Fruit fly (Drosophila melanogaster) whole organism, adult: ENCODE results near the gene CG31231.

ENCODE experiments used
- CG11617 ChIP-seq: fragments of 200-800 bp; sonication (Bioruptor generic); optimal IDR thresholded peaks from 2 replicates; lab custom pipeline; 2017; ENCODE audit warnings: mild to moderate bottlenecking, missing biosample characterization, missing genetic modification reagents, missing genetic modification characterization
- CG12768 ChIP-seq: fragments of 200-800 bp; sonication (Bioruptor generic); optimal IDR thresholded peaks from 2 replicates; lab custom pipeline; 2017; ENCODE audit warnings: missing biosample characterization, missing genetic modification characterization, mild to moderate bottlenecking, moderate library complexity, missing genetic modification reagents
- CG14711 ChIP-seq: fragments of 200-800 bp; sonication (Bioruptor generic); optimal IDR thresholded peaks from 2 replicates; lab custom pipeline; 2018; ENCODE audit warnings: missing biosample characterization, mild to moderate bottlenecking, missing genetic modification characterization, moderate library complexity
- CG1620 ChIP-seq: fragments of 200-800 bp; sonication (Bioruptor generic); optimal IDR thresholded peaks from 2 replicates; lab custom pipeline; 2016; ENCODE audit warnings: missing biosample characterization, missing genetic modification characterization
- CG33017 ChIP-seq: fragments of 200-800 bp; sonication (Bioruptor generic); optimal IDR thresholded peaks from 2 replicates; lab custom pipeline; 2018; ENCODE audit warnings: missing biosample characterization, mild to moderate bottlenecking, missing genetic modification characterization, moderate library complexity
- CG5204 ChIP-seq: fragments of 200-800 bp; sonication (Bioruptor generic); optimal IDR thresholded peaks from 2 replicates; lab custom pipeline; 2016; ENCODE audit warnings: missing biosample characterization, missing genetic modification characterization
- CG7045 ChIP-seq: fragments of 200-800 bp; sonication (Bioruptor generic); optimal IDR thresholded peaks from 2 replicates; lab custom pipeline; 2017; ENCODE audit warnings: missing biosample characterization, mild to moderate bottlenecking, missing genetic modification characterization
- CG7101 ChIP-seq: fragments of 200-800 bp; sonication (Bioruptor generic); optimal IDR thresholded peaks from 2 replicates; lab custom pipeline; 2018; ENCODE audit warnings: missing biosample characterization, mild to moderate bottlenecking, missing genetic modification characterization, moderate library complexity
- Clk ChIP-seq: fragments of 200-800 bp; sonication (Bioruptor generic); optimal IDR thresholded peaks from 2 replicates; lab custom pipeline; 2017; ENCODE audit warnings: missing biosample characterization, missing genetic modification characterization
- Crg-1 ChIP-seq: fragments of 200-800 bp; sonication (Bioruptor generic); optimal IDR thresholded peaks from 2 replicates; lab custom pipeline; 2016; ENCODE audit warnings: missing biosample characterization, missing genetic modification characterization
- Hr96 ChIP-seq: fragments of 200-800 bp; sonication (Bioruptor generic); optimal IDR thresholded peaks from 2 replicates; lab custom pipeline; 2016; ENCODE audit warnings: missing biosample characterization, missing genetic modification characterization
- Mnt ChIP-seq: fragments of 200-800 bp; sonication (Bioruptor generic); optimal IDR thresholded peaks from 2 replicates; lab custom pipeline; 2016; ENCODE audit warnings: missing biosample characterization, mild to moderate bottlenecking, missing genetic modification characterization
- bab1 ChIP-seq: fragments of 200-800 bp; sonication (Bioruptor generic); optimal IDR thresholded peaks from 3 replicates; lab custom pipeline; 2019; ENCODE audit warnings: missing biosample characterization, mild to moderate bottlenecking, missing genetic modification characterization, moderate library complexity
- cic ChIP-seq: fragments of 200-800 bp; sonication (Bioruptor generic); optimal IDR thresholded peaks from 2 replicates; lab custom pipeline; 2017; ENCODE audit warnings: missing biosample characterization, mild to moderate bottlenecking, missing genetic modification characterization, moderate library complexity
- cnc ChIP-seq, 2 experiments: fragments of >200 bp; optimal IDR thresholded peaks; 2 replicates each; lab custom pipeline; 2017
- kay ChIP-seq: fragments of 200-800 bp; sonication (Bioruptor generic); peaks from one replicate; lab custom pipeline; 2016; ENCODE audit warnings: missing biosample characterization, missing genetic modification characterization, borderline replicate concordance
- ovo ChIP-seq: fragments of 200-800 bp; sonication (Bioruptor generic); optimal IDR thresholded peaks from 2 replicates; lab custom pipeline; 2016; ENCODE audit warnings: missing biosample characterization, missing genetic modification characterization
- pad ChIP-seq: fragments of 200-800 bp; sonication (Bioruptor generic); optimal IDR thresholded peaks from 3 replicates; lab custom pipeline; 2017; ENCODE audit warnings: missing biosample characterization, missing genetic modification characterization, mild to moderate bottlenecking, moderate library complexity, missing genetic modification reagents
- tj ChIP-seq: fragments of 200-800 bp; sonication (Bioruptor generic); optimal IDR thresholded peaks from 3 replicates; lab custom pipeline; 2017; ENCODE audit warnings: missing biosample characterization, mild to moderate bottlenecking, missing genetic modification characterization, moderate library complexity
- toe ChIP-seq: fragments of 200-800 bp; sonication (Bioruptor generic); optimal IDR thresholded peaks from 2 replicates; lab custom pipeline; 2016; ENCODE audit warnings: missing biosample characterization, missing genetic modification characterization

Gene CG31231

dm6 chr3R:18658945-18659642, 6.1 kb upstream of the CG31231 start, which contains the start of the genes CG31224 and CstF64:
TSS of gene CG31224 (minus strand) at chr3R:18659309.
TSS of gene CstF64 (plus strand) at chr3R:18659618.
- TF ChIP-seq ovo (GFP tag; lab: Kevin White, UChicago) (peak; percentile 83), CG14711 (tag; lab: Kevin White, UChicago) (peak; percentile 79), pad (peak; percentile 84), tj (peak; percentile 62), CG5204 (GFP tag; lab: Kevin White, UChicago) (peak; percentile 93), bab1 (GFP tag; lab: Kevin White, UChicago) (peak; percentile 82), CG7045 (GFP tag; lab: Kevin White, UChicago) (peak; percentile 79), cnc (optimal IDR thresholded peaks at IDR 0.05; lab: Kevin White, UChicago) (no peak), CG7101 (tag; lab: Kevin White, UChicago) (peak; percentile 85), CG1620 (GFP tag; lab: Kevin White, UChicago) (peak; percentile 94), CG12768 (GFP tag; lab: Kevin White, UChicago) (peak; percentile 89), CG33017 (tag; lab: Kevin White, UChicago) (peak; percentile 67), Mnt (peak; percentile 86), cic (GFP tag; lab: Kevin White, UChicago) (peak; percentile 58), CG11617 (peak; percentile 82), kay (no peak), Crg-1 (peak; percentile 93), Hr96 (peak; percentile 91), Clk (GFP tag; lab: Kevin White, UChicago) (peak; percentile 84), toe (peak; percentile 94)

- no peak for TF ChIP-seq tj
- TF ChIP-seq CG33017 (tag; lab: Kevin White, UChicago) = no peak
- peak; percentile 37 for TF ChIP-seq CG14711 (tag; lab: Kevin White, UChicago)
- no peak for TF ChIP-seq CG5204 (GFP tag; lab: Kevin White, UChicago)
- peak; percentile 5 for TF ChIP-seq Mnt
- TF ChIP-seq Crg-1 = peak; percentile 41
- no peak for TF ChIP-seq Clk (GFP tag; lab: Kevin White, UChicago)
- no peak for TF ChIP-seq toe
- no peak for TF ChIP-seq kay
- TF ChIP-seq CG7101 (tag; lab: Kevin White, UChicago) = peak; percentile 37
- no peak for TF ChIP-seq ovo (GFP tag; lab: Kevin White, UChicago)
- no peak for TF ChIP-seq CG7045 (GFP tag; lab: Kevin White, UChicago)
- no peak for TF ChIP-seq CG12768 (GFP tag; lab: Kevin White, UChicago)
- TF ChIP-seq Hr96 = no peak
- no peak for TF ChIP-seq pad
- peak; percentile 24 for TF ChIP-seq CG11617
- no peak for TF ChIP-seq cnc (optimal IDR thresholded peaks at IDR 0.05; lab: Kevin White, UChicago)
- peak; percentile 26 for TF ChIP-seq bab1 (GFP tag; lab: Kevin White, UChicago)
- no peak for TF ChIP-seq CG1620 (GFP tag; lab: Kevin White, UChicago)
- no peak for TF ChIP-seq cic (GFP tag; lab: Kevin White, UChicago)
Measured at dm6 chr3R:18663525-18663924, 1.6 kb upstream of the CG31231 start, which contains the start of the genes Cpsf73 and Gos28. TSS of gene Cpsf73 (minus strand) at chr3R:18663552. TSS of gene Gos28 (plus strand) at chr3R:18663738.

DNA sequence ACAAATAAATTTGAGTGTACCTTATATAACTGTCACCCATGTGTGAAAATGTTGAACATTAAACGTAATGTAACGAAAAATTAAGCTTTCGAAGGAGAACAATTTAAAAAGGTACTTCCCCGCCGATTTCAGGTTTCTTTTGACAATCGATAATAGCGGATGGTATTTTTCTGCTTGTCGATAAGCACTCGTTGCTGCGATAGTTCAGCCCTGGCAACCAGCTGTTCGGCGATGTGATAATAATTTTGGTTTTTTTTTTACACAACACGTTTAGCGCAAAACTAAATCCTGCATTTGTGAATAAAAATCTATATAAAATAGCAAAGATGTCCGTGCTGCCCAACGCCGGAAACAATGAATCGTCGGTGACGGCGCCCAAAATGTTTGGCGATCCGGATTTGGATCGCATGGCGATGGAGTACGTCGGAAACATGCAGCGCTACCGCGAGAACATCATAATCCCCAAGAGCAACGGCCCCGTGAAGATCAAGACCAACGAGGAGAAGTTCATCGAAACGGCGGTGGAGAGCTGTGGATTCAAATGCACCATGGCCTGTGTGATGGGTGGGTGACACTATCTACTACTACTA, 2.6 kb downstream of the CG31231 start, which contains the start of gene CG31229:
TSS of gene CG31229 (plus strand) at position 194 of the 590 bp plus-strand sequence.
- TF ChIP-seq ovo (GFP tag; lab: Kevin White, UChicago) = no peak
- peak; percentile 53 for TF ChIP-seq bab1 (GFP tag; lab: Kevin White, UChicago)
- peak; percentile 14 for TF ChIP-seq CG11617
- no peak for TF ChIP-seq CG7045 (GFP tag; lab: Kevin White, UChicago)
- TF ChIP-seq CG7101 (tag; lab: Kevin White, UChicago) = no peak
- no peak for TF ChIP-seq CG1620 (GFP tag; lab: Kevin White, UChicago)

dm6 chr3R:18669152-18669551, 4.0 kb downstream of the CG31231 start, which contains the start of gene CG7702:
TSS of gene CG7702 (plus strand) at chr3R:18669390.
- TF ChIP-seq CG33017 (tag; lab: Kevin White, UChicago) (no peak), tj (no peak), CG1620 (GFP tag; lab: Kevin White, UChicago) (no peak), CG5204 (GFP tag; lab: Kevin White, UChicago) (no peak), CG11617 (no peak), CG7101 (tag; lab: Kevin White, UChicago) (no peak), toe (no peak), pad (no peak), CG7045 (GFP tag; lab: Kevin White, UChicago) (no peak), cic (GFP tag; lab: Kevin White, UChicago) (no peak), CG12768 (GFP tag; lab: Kevin White, UChicago) (no peak)

dm6 chr3R:18669812-18670211, 4.7 kb downstream of the CG31231 start:
- TF ChIP-seq tj (no peak), Hr96 (peak; percentile 7), kay (peak; percentile 25)

dm6 chr3R:18670441-18671111, 5.4 kb downstream of the CG31231 start:
- no peak for TF ChIP-seq tj
- TF ChIP-seq Crg-1 = no peak
- TF ChIP-seq CG7045 (GFP tag; lab: Kevin White, UChicago) = peak; percentile 76
- TF ChIP-seq CG12768 (GFP tag; lab: Kevin White, UChicago) = peak; percentile 13
- peak; percentile 76 for TF ChIP-seq kay
- no peak for TF ChIP-seq CG11617
- TF ChIP-seq Clk (GFP tag; lab: Kevin White, UChicago) = no peak
- TF ChIP-seq toe = peak; percentile 59
- no peak for TF ChIP-seq CG1620 (GFP tag; lab: Kevin White, UChicago)
- peak; percentile 84 for TF ChIP-seq bab1 (GFP tag; lab: Kevin White, UChicago)
- no peak for TF ChIP-seq CG5204 (GFP tag; lab: Kevin White, UChicago)
- TF ChIP-seq Hr96 = no peak
- TF ChIP-seq Mnt = no peak
- TF ChIP-seq CG33017 (tag; lab: Kevin White, UChicago) = peak; percentile 55
- peak; percentile 76 for TF ChIP-seq CG7101 (tag; lab: Kevin White, UChicago)
- TF ChIP-seq pad = peak; percentile 50
- TF ChIP-seq cic (GFP tag; lab: Kevin White, UChicago) = no peak
- TF ChIP-seq cnc (optimal IDR thresholded peaks at IDR 0.05; lab: Kevin White, UChicago) = no peak
- TF ChIP-seq ovo (GFP tag; lab: Kevin White, UChicago) = no peak
- TF ChIP-seq CG14711 (tag; lab: Kevin White, UChicago) = peak; percentile 51
